Fruit fly (Drosophila melanogaster): ENCODE measurements around the gene CG3168.
A peak's percentile ranks its signal among the peaks of the same experiment; 100 is the strongest.

The CG3168 gene

DNA sequence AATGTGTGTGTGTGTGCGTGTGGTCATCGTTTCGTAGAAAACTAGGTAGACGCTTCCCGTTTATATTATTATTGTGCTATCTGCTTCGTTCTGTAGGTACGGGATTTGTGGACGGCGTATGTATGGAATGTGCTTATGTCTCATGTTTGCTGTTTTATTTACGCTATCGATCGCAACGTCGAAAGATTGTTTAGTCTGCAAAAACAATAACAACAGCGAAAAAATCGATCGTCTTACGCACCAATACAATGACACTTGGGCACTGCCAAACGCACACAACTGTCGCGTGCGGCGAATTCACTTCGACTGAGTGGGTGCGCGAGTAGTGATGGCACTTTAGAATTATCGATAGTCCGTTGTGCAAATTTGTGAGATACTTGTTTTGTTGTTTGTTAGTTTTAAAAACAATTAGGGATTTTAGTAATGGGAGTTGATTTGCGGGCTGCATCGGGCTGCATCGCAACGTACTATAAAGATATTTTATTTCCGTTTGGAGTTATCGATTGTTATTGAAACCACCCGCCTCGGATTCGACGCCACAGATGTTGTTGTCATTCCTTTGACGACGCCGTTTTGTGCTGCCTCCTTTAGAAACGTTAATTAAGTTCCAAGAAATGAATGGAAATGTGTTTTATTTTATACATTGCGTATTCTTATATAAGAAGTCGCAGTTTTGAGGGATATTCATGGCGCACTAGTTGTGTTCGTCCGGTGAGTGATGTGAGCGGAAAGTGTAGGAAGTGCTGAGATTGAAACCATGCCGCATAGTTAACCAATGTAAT, 19.6 kb upstream of the CG3168 start (continued):
- TF ChIP-seq croc (GFP tag; conservative IDR thresholded peaks at IDR 0.05) = no peak
- 0 out of 3 replicates have a peak, but pooled peaks have one; percentile 49 for TF ChIP-seq mld (GFP tag; IDR thresholded peaks at IDR 0.05; ENCODE audit: partially characterized antibody)
- TF ChIP-seq zf30C (GFP tag; optimal IDR thresholded peaks at IDR 0.05) = no peak
- no peak for TF ChIP-seq Xrp1 (GFP tag; IDR thresholded peaks at IDR 0.05)
- TF ChIP-seq bigmax (GFP tag; optimal IDR thresholded peaks at IDR 0.05) = no peak
- no peak for TF ChIP-seq CG43689 (GFP tag; IDR thresholded peaks at IDR 0.05)
- TF ChIP-seq lilli (GFP tag; optimal IDR thresholded peaks at IDR 0.05) = no peak
- no peak for TF ChIP-seq Pdp1 (GFP tag; optimal IDR thresholded peaks at IDR 0.05)
- no peak for TF ChIP-seq CG2120 (GFP tag; optimal IDR thresholded peaks at IDR 0.05)
- TF ChIP-seq fd102C (GFP tag; optimal IDR thresholded peaks at IDR 0.05) = no peak
- TF ChIP-seq Awh (GFP tag; IDR thresholded peaks at IDR 0.05) = no peak
- no peak for TF ChIP-seq dan (GFP tag; IDR thresholded peaks at IDR 0.05)
- peak; percentile 73 for TF ChIP-seq HLH4C (GFP tag; IDR thresholded peaks at IDR 0.05; ENCODE audit: partially characterized antibody)
- TF ChIP-seq HLH54F (GFP tag; optimal IDR thresholded peaks at IDR 0.05) = peak; percentile 31
- no peak for TF ChIP-seq CG1602 (GFP tag; optimal IDR thresholded peaks at IDR 0.05)
- no peak for TF ChIP-seq HmgD (GFP tag; optimal IDR thresholded peaks at IDR 0.05)
- no peak for TF ChIP-seq pb (GFP tag; optimal IDR thresholded peaks at IDR 0.05)
- peak; percentile 11 for TF ChIP-seq CG13775 (GFP tag; optimal IDR thresholded peaks at IDR 0.05)
- TF ChIP-seq Gsc (GFP tag; IDR thresholded peaks at IDR 0.05) = no peak
- TF ChIP-seq Fer2 (tag; optimal IDR thresholded peaks at IDR 0.05) = no peak
- no peak for TF ChIP-seq tin (GFP tag; optimal IDR thresholded peaks at IDR 0.05)
- no peak for TF ChIP-seq Lpt (GFP tag; optimal IDR thresholded peaks at IDR 0.05)
- TF ChIP-seq CG4617 (GFP tag; optimal IDR thresholded peaks at IDR 0.05; ENCODE audit: borderline replicate concordance) = no peak
- peak; percentile 77 for TF ChIP-seq CG8478 (optimal IDR thresholded peaks at IDR 0.05)
- no peak for TF ChIP-seq CG16779 (GFP tag; IDR thresholded peaks at IDR 0.05)
- no peak for TF ChIP-seq lola (GFP tag; optimal IDR thresholded peaks at IDR 0.05)
- no peak for TF ChIP-seq Side (GFP tag; optimal IDR thresholded peaks at IDR 0.05)
- peak; percentile 17; the same call in 1 of the 2 replicates for TF ChIP-seq CG9932 (GFP tag; IDR thresholded peaks at IDR 0.05)
- no peak for TF ChIP-seq CG2199 (GFP tag; IDR thresholded peaks at IDR 0.05)
- no peak for TF ChIP-seq Nf-YC (tag; optimal IDR thresholded peaks at IDR 0.05)
- TF ChIP-seq ara (GFP tag; IDR thresholded peaks at IDR 0.05) = no peak
- no peak for TF ChIP-seq sisA (GFP tag; IDR thresholded peaks at IDR 0.05)
- TF ChIP-seq Hr3 (GFP tag; optimal IDR thresholded peaks at IDR 0.05) = no peak
- no peak for TF ChIP-seq CG12104 (GFP tag; optimal IDR thresholded peaks at IDR 0.05)
- no peak for TF ChIP-seq Fer3 (tag; optimal IDR thresholded peaks at IDR 0.05)
- no peak for TF ChIP-seq CG2678 (tag; optimal IDR thresholded peaks at IDR 0.05)
- no peak for TF ChIP-seq tap (tag; optimal IDR thresholded peaks at IDR 0.05)
- no peak for TF ChIP-seq CG10959 (GFP tag; IDR thresholded peaks at IDR 0.05)
- no peak for TF ChIP-seq eyg (GFP tag; optimal IDR thresholded peaks at IDR 0.05)
- no peak for TF ChIP-seq CG6689 (GFP tag; IDR thresholded peaks at IDR 0.05)
- no peak for TF ChIP-seq Poxn (GFP tag; IDR thresholded peaks at IDR 0.05)
- peak; percentile 56 for TF ChIP-seq CG2116 (GFP tag; optimal IDR thresholded peaks at IDR 0.05)
- no peak for TF ChIP-seq B-H1 (GFP tag; IDR thresholded peaks at IDR 0.05)
- TF ChIP-seq Camta (GFP tag; optimal IDR thresholded peaks at IDR 0.05) = no peak
- peak; percentile 16 for TF ChIP-seq Ets97D (GFP tag; optimal IDR thresholded peaks at IDR 0.05)
- no peak for TF ChIP-seq CG15269 (tag; optimal IDR thresholded peaks at IDR 0.05)
- peak; percentile 72 for TF ChIP-seq amos (GFP tag; IDR thresholded peaks at IDR 0.05; ENCODE audit: partially characterized antibody)
- peak; percentile 44; the same call in 1 of the 3 replicates for TF ChIP-seq zen2 (GFP tag; IDR thresholded peaks at IDR 0.05; ENCODE audit: partially characterized antibody)
- TF ChIP-seq toy (GFP tag; IDR thresholded peaks at IDR 0.05) = no peak
- TF ChIP-seq stc (GFP tag; IDR thresholded peaks at IDR 0.05) = no peak
- TF ChIP-seq GATAe (GFP tag; conservative IDR thresholded peaks at IDR 0.05) = no peak

Data from whole organism, embryonic.